Worm (Caenorhabditis elegans) whole organism, mixed stage, embryonic: ENCODE results near the gene mcu-1.

Experiments
- bed-3 ChIP-seq: fragments of 200-800 bp; sonication (Bioruptor generic); optimal IDR thresholded peaks from 3 replicates; lab custom pipeline; 2018; ENCODE audit warnings: mild to moderate bottlenecking, missing genetic modification characterization, moderate library complexity, missing compliant biosample characterization
- blmp-1 ChIP-seq: fragments of 150-350 bp; optimal IDR thresholded peaks from 2 replicates; lab custom pipeline; 2014; ENCODE audit warnings: missing biosample characterization, missing genetic modification characterization
- ceh-43 ChIP-seq: fragments of 200-800 bp; sonication (Bioruptor generic); optimal IDR thresholded peaks from 2 replicates; lab custom pipeline; 2018; ENCODE audit warnings: mild to moderate bottlenecking, missing genetic modification characterization, moderate library complexity, missing compliant biosample characterization
- ceh-83 ChIP-seq: fragments of 200-800 bp; sonication (Bioruptor generic); optimal IDR thresholded peaks from 2 replicates; lab custom pipeline; 2018; ENCODE audit warnings: mild to moderate bottlenecking, missing genetic modification characterization, missing compliant biosample characterization
- ces-1 ChIP-seq: fragments of 150-350 bp; optimal IDR thresholded peaks from 2 replicates; lab custom pipeline; 2014; ENCODE audit warnings: missing biosample characterization, missing genetic modification reagents, missing genetic modification characterization
- cnd-1 ChIP-seq: fragments of 200-800 bp; sonication (Bioruptor generic); optimal IDR thresholded peaks from 2 replicates; lab custom pipeline; 2018; ENCODE audit warnings: mild to moderate bottlenecking, missing genetic modification characterization, missing compliant biosample characterization
- drap-1 ChIP-seq: fragments of 200-800 bp; sonication (Bioruptor generic); optimal IDR thresholded peaks from 3 replicates; lab custom pipeline; 2018; ENCODE audit warnings: mild to moderate bottlenecking, missing genetic modification characterization, missing compliant biosample characterization
- elt-1 ChIP-seq: sonication (generic microtip); optimal IDR thresholded peaks from 2 replicates; lab custom pipeline; 2017; ENCODE audit warnings: missing genetic modification characterization, mild to moderate bottlenecking, missing compliant biosample characterization, antibody characterized with exemption, moderate library complexity, borderline replicate concordance; ENCODE audit not compliant: insufficient read depth
- elt-3 ChIP-seq: fragments of 150-350 bp; optimal IDR thresholded peaks from 2 replicates; lab custom pipeline; 2014; ENCODE audit warnings: missing biosample characterization, missing genetic modification characterization
- flh-1 ChIP-seq: fragments of 200-800 bp; sonication (Bioruptor generic); optimal IDR thresholded peaks from 2 replicates; lab custom pipeline; 2018; ENCODE audit warnings: mild to moderate bottlenecking, missing genetic modification characterization, moderate library complexity, missing compliant biosample characterization
- ham-2 ChIP-seq: fragments of 200-800 bp; sonication (Bioruptor generic); optimal IDR thresholded peaks from 2 replicates; lab custom pipeline; 2018; ENCODE audit warnings: mild to moderate bottlenecking, missing genetic modification characterization, missing compliant biosample characterization
- hlh-1 ChIP-seq: fragments of 150-350 bp; optimal IDR thresholded peaks from 2 replicates; lab custom pipeline; 2014; ENCODE audit warnings: missing biosample characterization, missing genetic modification reagents, missing genetic modification characterization
- lin-13 ChIP-seq: fragments of 150-350 bp; optimal IDR thresholded peaks from 2 replicates; lab custom pipeline; 2014; ENCODE audit warnings: missing biosample characterization, missing genetic modification characterization
- lin-32 ChIP-seq: fragments of 200-800 bp; sonication (Bioruptor generic); optimal IDR thresholded peaks from 2 replicates; lab custom pipeline; 2018; ENCODE audit warnings: mild to moderate bottlenecking, missing genetic modification characterization, missing compliant biosample characterization
- lsy-2 ChIP-seq: fragments of 150-350 bp; optimal IDR thresholded peaks from 2 replicates; lab custom pipeline; 2014; ENCODE audit warnings: missing biosample characterization, missing genetic modification characterization
- mep-1 ChIP-seq: fragments of 150-350 bp; optimal IDR thresholded peaks from 2 replicates; lab custom pipeline; 2017; ENCODE audit warnings: missing biosample characterization, missing genetic modification reagents, missing genetic modification characterization, inconsistent platforms
- mls-2 ChIP-seq: sonication (generic microtip); optimal IDR thresholded peaks from 2 replicates; lab custom pipeline; 2016; ENCODE audit warnings: mild to moderate bottlenecking, missing genetic modification characterization, moderate library complexity, missing compliant biosample characterization
- nhr-12 ChIP-seq: fragments of 150-350 bp; optimal IDR thresholded peaks from 2 replicates; lab custom pipeline; 2014; ENCODE audit warnings: missing biosample characterization, missing genetic modification characterization
- nhr-2 ChIP-seq: fragments of 150-350 bp; optimal IDR thresholded peaks from 2 replicates; lab custom pipeline; 2014; ENCODE audit warnings: missing biosample characterization, missing genetic modification characterization
- nhr-237 ChIP-seq: fragments of 150-350 bp; optimal IDR thresholded peaks from 2 replicates; lab custom pipeline; 2014; ENCODE audit warnings: missing biosample characterization, missing genetic modification characterization
- nhr-28 ChIP-seq: fragments of 150-350 bp; optimal IDR thresholded peaks from 2 replicates; lab custom pipeline; 2014; ENCODE audit warnings: missing biosample characterization, missing genetic modification characterization
- nhr-76 ChIP-seq: sonication (generic microtip); optimal IDR thresholded peaks from 2 replicates; lab custom pipeline; 2017; ENCODE audit warnings: missing biosample characterization, missing genetic modification characterization
- pha-4 ChIP-seq: fragments of 150-350 bp; optimal IDR thresholded peaks from 2 replicates; lab custom pipeline; 2018; ENCODE audit warnings: missing biosample characterization, missing genetic modification reagents, missing genetic modification characterization
- sptf-1 ChIP-seq: sonication (generic microtip); optimal IDR thresholded peaks from 2 replicates; lab custom pipeline; 2017; ENCODE audit warnings: mild to moderate bottlenecking, missing genetic modification characterization, moderate library complexity, missing compliant biosample characterization
- tbx-8 ChIP-seq: fragments of 200-800 bp; sonication (Bioruptor generic); optimal IDR thresholded peaks from 2 replicates; lab custom pipeline; 2018; ENCODE audit warnings: mild to moderate bottlenecking, missing genetic modification characterization, moderate library complexity, missing compliant biosample characterization
- unc-120 ChIP-seq: sonication (generic microtip); optimal IDR thresholded peaks from 2 replicates; lab custom pipeline; 2017; ENCODE audit warnings: missing genetic modification characterization, missing compliant biosample characterization; ENCODE audit not compliant: poor library complexity, severe bottlenecking
- unc-62 ChIP-seq: fragments of 150-350 bp; optimal IDR thresholded peaks from 2 replicates; lab custom pipeline; 2014; ENCODE audit warnings: missing biosample characterization, missing genetic modification reagents, missing genetic modification characterization
- ztf-11 ChIP-seq: fragments of 150-350 bp; optimal IDR thresholded peaks from 2 replicates; lab custom pipeline; 2014; ENCODE audit warnings: missing biosample characterization, missing genetic modification characterization

mcu-1 gene

ce11 chrIV:5949964-5950363 is 10.9 kb upstream of the mcu-1 start:
- no peak for TF ChIP-seq ces-1
- TF ChIP-seq nhr-76 (tag; lab: Kevin White, UChicago): no peak
- TF ChIP-seq hlh-1 (tag; lab: Kevin White, UChicago): no peak
- TF ChIP-seq blmp-1 (tag; lab: Kevin White, UChicago): no peak
- no peak for TF ChIP-seq nhr-2
- no peak for TF ChIP-seq unc-62 (GFP tag; lab: Kevin White, UChicago)
- no peak for TF ChIP-seq flh-1 (GFP tag; lab: Kevin White, UChicago)
- no peak for TF ChIP-seq bed-3 (GFP tag; lab: Kevin White, UChicago)
- TF ChIP-seq mls-2: no peak
- TF ChIP-seq drap-1: no peak
- TF ChIP-seq tbx-8: no peak
- TF ChIP-seq elt-3 (tag; lab: Kevin White, UChicago): no peak
- TF ChIP-seq ceh-83 (GFP tag; lab: Kevin White, UChicago): no peak
- TF ChIP-seq nhr-237 (tag; lab: Kevin White, UChicago): no peak
- TF ChIP-seq ceh-43 (GFP tag; lab: Kevin White, UChicago): no peak

- no peak for TF ChIP-seq mls-2
Measured at ce11 chrIV:5948712-5949111, 9.7 kb upstream of the mcu-1 start.

- TF ChIP-seq nhr-28 (tag; lab: Kevin White, UChicago) (no peak), mep-1 (tag; lab: Kevin White, UChicago) (peak; percentile 70), pha-4 (tag; lab: Kevin White, UChicago) (peak; percentile 17), flh-1 (GFP tag; lab: Kevin White, UChicago) (no peak), hlh-1 (tag; lab: Kevin White, UChicago) (peak; percentile 46), mls-2 (no peak), lin-13 (peak; percentile 77), nhr-76 (tag; lab: Kevin White, UChicago) (no peak), lsy-2 (peak; percentile 90), ces-1 (peak; percentile 18), ztf-11 (tag; lab: Kevin White, UChicago) (no peak), nhr-12 (tag; lab: Kevin White, UChicago) (no peak)
Measured at ce11 chrIV:5947555-5948151, 8.6 kb upstream of the mcu-1 start, which contains the start of gene rps-25. rps-25 (minus strand) TSS chrIV:5947605.

- no peak for TF ChIP-seq nhr-12 (tag; lab: Kevin White, UChicago)
- no peak for TF ChIP-seq nhr-76 (tag; lab: Kevin White, UChicago)
- no peak for TF ChIP-seq ztf-11 (tag; lab: Kevin White, UChicago)
- no peak for TF ChIP-seq flh-1 (GFP tag; lab: Kevin White, UChicago)
- no peak for TF ChIP-seq elt-1
- no peak for TF ChIP-seq elt-3 (tag; lab: Kevin White, UChicago)
- no peak for TF ChIP-seq ces-1
- no peak for TF ChIP-seq mls-2
- no peak for TF ChIP-seq ham-2
- TF ChIP-seq unc-62 (GFP tag; lab: Kevin White, UChicago): no peak
- TF ChIP-seq ceh-43 (GFP tag; lab: Kevin White, UChicago): no peak
- TF ChIP-seq drap-1: no peak
- TF ChIP-seq nhr-237 (tag; lab: Kevin White, UChicago): no peak
- TF ChIP-seq nhr-2: no peak
- TF ChIP-seq cnd-1: no peak
- no peak for TF ChIP-seq ceh-83 (GFP tag; lab: Kevin White, UChicago)
- TF ChIP-seq lin-32: no peak
- no peak for TF ChIP-seq nhr-28 (tag; lab: Kevin White, UChicago)
- TF ChIP-seq sptf-1: no peak
Measured at ce11 chrIV:5946602-5947444, 7.8 kb upstream of the mcu-1 start, which contains the start of gene inx-7. inx-7 (minus strand) TSS chrIV:5946638.

- TF ChIP-seq unc-120 (tag; lab: Kevin White, UChicago) (no peak), elt-3 (tag; lab: Kevin White, UChicago) (no peak), nhr-76 (tag; lab: Kevin White, UChicago) (no peak), bed-3 (GFP tag; lab: Kevin White, UChicago) (no peak)
Measured at ce11 chrIV:5945455-5945854, 6.4 kb upstream of the mcu-1 start.
